Fruit fly (Drosophila melanogaster) ovary, adult (tissue): ENCODE measurements around the gene Scm.
A peak's percentile ranks its signal among the peaks of the same experiment; 100 is the strongest.

ENCODE experiments used
- CG17801 ChIP-seq: fragments of 200-800 bp; optimal IDR thresholded peaks from 2 replicates; lab custom pipeline; 2019; ENCODE audit warnings: missing biosample characterization, mild to moderate bottlenecking, missing genetic modification characterization, moderate library complexity; ENCODE audit not compliant: partially characterized antibody

Gene Scm

DNA sequence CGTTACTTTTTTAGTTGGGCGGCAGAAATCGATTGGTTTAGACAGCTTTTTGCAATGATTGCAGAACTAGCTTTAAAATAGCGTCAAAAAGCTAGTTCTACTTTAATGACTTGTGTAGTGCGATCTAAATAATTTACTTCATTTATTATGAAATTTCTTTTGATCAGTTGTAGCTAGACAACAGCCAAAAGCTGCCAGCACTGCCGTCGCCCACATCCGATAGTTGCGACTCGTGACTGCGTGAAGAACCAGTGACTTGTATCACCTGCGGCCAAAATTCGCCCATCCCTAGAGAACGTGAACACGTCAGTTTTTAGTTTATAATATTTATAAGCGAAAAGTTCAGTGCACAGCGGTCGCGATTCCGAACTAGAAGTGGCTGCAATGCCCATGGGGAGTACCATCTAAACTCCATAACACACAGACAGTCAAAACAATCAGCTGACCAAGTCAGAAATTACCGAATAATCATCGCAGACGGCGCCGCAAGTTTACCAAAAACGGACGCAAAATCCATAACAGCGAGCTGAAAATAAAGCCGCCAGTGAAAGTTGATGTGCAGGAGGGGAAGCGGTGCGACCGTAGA lies 50.7 kb downstream of the Scm start, which contains the start of gene P58IPK:
TSS of gene P58IPK (plus strand) at position 280 of the 586 bp plus-strand sequence.
- TF ChIP-seq CG17801 (GFP tag; lab: Kevin White, UChicago) = peak; percentile 36
